Fruit fly (Drosophila melanogaster) whole organism, embryonic: ENCODE data around the gene IKKbeta.

Experiments used
- Adf1 ChIP-seq: fragments of 200-800 bp; sonication (Bioruptor generic); IDR thresholded peaks from 2 replicates; pipeline ENCODE4 v1.3.6; 2022; ENCODE audit warnings: missing biosample characterization, missing genetic modification characterization
- Aef1 ChIP-seq: fragments of 200-800 bp; sonication (Bioruptor generic); IDR thresholded peaks from 3 replicates; pipeline ENCODE4 v1.3.6; 2022; ENCODE audit warnings: missing biosample characterization, missing genetic modification characterization
- Atf-2 ChIP-seq: fragments of 200-800 bp; sonication (Bioruptor generic); optimal IDR thresholded peaks from 2 replicates; lab custom pipeline; 2016; ENCODE audit warnings: missing biosample characterization, missing genetic modification characterization
- Atf6 ChIP-seq: fragments of 200-800 bp; sonication (Bioruptor generic); IDR thresholded peaks from 2 replicates; pipeline ENCODE4 v1.3.6; 2022; ENCODE audit warnings: missing biosample characterization, missing genetic modification characterization
- Awh ChIP-seq: fragments of 200-800 bp; sonication (Bioruptor generic); IDR thresholded peaks from 2 replicates; pipeline ENCODE4, ENCODE4 v1.3.6; 2022; ENCODE audit warnings: missing biosample characterization, missing genetic modification characterization
- BEAF-32 ChIP-seq: fragments of 200-800 bp; sonication (Bioruptor generic); optimal IDR thresholded peaks from 3 replicates; lab custom pipeline; 2017; ENCODE audit warnings: missing biosample characterization, missing genetic modification characterization, mild to moderate bottlenecking, moderate library complexity, missing genetic modification reagents
- CG10274 ChIP-seq: fragments of 200-800 bp; sonication (Bioruptor generic); optimal IDR thresholded peaks from 3 replicates; lab custom pipeline; 2017; ENCODE audit warnings: missing biosample characterization, mild to moderate bottlenecking, missing genetic modification characterization
- CG10979 ChIP-seq: fragments of 200-800 bp; sonication (Bioruptor generic); optimal IDR thresholded peaks from 2 replicates; lab custom pipeline; 2018; ENCODE audit warnings: missing biosample characterization, mild to moderate bottlenecking, missing genetic modification characterization, moderate library complexity
- CG11085 ChIP-seq: fragments of 200-800 bp; sonication (Bioruptor generic); IDR thresholded peaks from 2 replicates; pipeline ENCODE4 v1.3.6; 2022; ENCODE audit warnings: missing biosample characterization, missing genetic modification characterization
- CG11093 ChIP-seq: fragments of 200-800 bp; sonication (Bioruptor generic); IDR thresholded peaks from 3 replicates; pipeline ENCODE4 v1.3.6; 2022; ENCODE audit warnings: missing biosample characterization, missing genetic modification characterization
- CG12155 ChIP-seq: fragments of 200-800 bp; sonication (Bioruptor generic); optimal IDR thresholded peaks from 3 replicates; lab custom pipeline; 2016; ENCODE audit warnings: missing biosample characterization, missing genetic modification characterization
- CG12391 ChIP-seq: fragments of 200-800 bp; sonication (Bioruptor generic); optimal IDR thresholded peaks from 3 replicates; lab custom pipeline; 2018; ENCODE audit warnings: missing biosample characterization, mild to moderate bottlenecking, missing genetic modification characterization, moderate library complexity
- CG12769 ChIP-seq: fragments of 200-800 bp; sonication (Bioruptor generic); optimal IDR thresholded peaks from 2 replicates; lab custom pipeline; 2019; ENCODE audit warnings: missing biosample characterization, mild to moderate bottlenecking, missing genetic modification characterization, moderate library complexity
- CG15479 ChIP-seq: fragments of 200-800 bp; sonication (Bioruptor generic); optimal IDR thresholded peaks from 3 replicates; lab custom pipeline; 2019; ENCODE audit warnings: missing biosample characterization, mild to moderate bottlenecking, missing genetic modification characterization, moderate library complexity
- CG17186 ChIP-seq: fragments of 200-800 bp; sonication (Bioruptor generic); optimal IDR thresholded peaks from 3 replicates; lab custom pipeline; 2017; ENCODE audit warnings: missing biosample characterization, missing genetic modification reagents, missing genetic modification characterization
- CG18262 ChIP-seq: fragments of 200-800 bp; optimal IDR thresholded peaks from 3 replicates; lab custom pipeline; 2019; ENCODE audit warnings: missing biosample characterization, mild to moderate bottlenecking, missing genetic modification characterization, moderate library complexity
- CG2120 ChIP-seq: fragments of 200-800 bp; sonication (Bioruptor generic); optimal IDR thresholded peaks from 3 replicates; lab custom pipeline; 2016; ENCODE audit warnings: missing biosample characterization, missing genetic modification characterization
- CG31441 ChIP-seq: fragments of 200-800 bp; sonication (Bioruptor generic); IDR thresholded peaks from 2 replicates; pipeline ENCODE4 v1.3.6; 2022; ENCODE audit warnings: missing biosample characterization, missing genetic modification characterization
- CG32532 ChIP-seq: fragments of 200-800 bp; sonication (Bioruptor generic); IDR thresholded peaks from 2 replicates; pipeline ENCODE4 v1.3.6; 2022; ENCODE audit warnings: missing biosample characterization, missing genetic modification characterization
- CG4617 ChIP-seq: fragments of 200-800 bp; sonication (Bioruptor generic); optimal IDR thresholded peaks from 3 replicates; lab custom pipeline; 2016; ENCODE audit warnings: missing biosample characterization, missing genetic modification characterization, borderline replicate concordance
- CG6254 ChIP-seq: fragments of 200-800 bp; sonication (Bioruptor generic); optimal IDR thresholded peaks from 3 replicates; lab custom pipeline; 2017; ENCODE audit warnings: mild to moderate bottlenecking, missing biosample characterization, missing genetic modification reagents, missing genetic modification characterization
- CG6683 ChIP-seq: fragments of 200-800 bp; sonication (Bioruptor generic); optimal IDR thresholded peaks from 2 replicates; lab custom pipeline; 2017; ENCODE audit warnings: missing biosample characterization, mild to moderate bottlenecking, missing genetic modification characterization, missing genetic modification reagents
- CG6689 ChIP-seq: fragments of 200-800 bp; sonication (Bioruptor generic); IDR thresholded peaks from 2 replicates; pipeline ENCODE4 v1.3.6; 2022; ENCODE audit warnings: missing biosample characterization, missing genetic modification characterization
- CG6854 ChIP-seq: fragments of 200-800 bp; sonication (Bioruptor generic); optimal IDR thresholded peaks from 3 replicates; lab custom pipeline; 2017; ENCODE audit warnings: missing biosample characterization, mild to moderate bottlenecking, missing genetic modification characterization
- CG7556 ChIP-seq: fragments of 200-800 bp; sonication (Bioruptor generic); optimal IDR thresholded peaks from 2 replicates; lab custom pipeline; 2017; ENCODE audit warnings: missing biosample characterization, mild to moderate bottlenecking, missing genetic modification characterization
- CG7987 ChIP-seq: fragments of 200-800 bp; sonication (Bioruptor generic); optimal IDR thresholded peaks from 2 replicates; lab custom pipeline; 2018; ENCODE audit warnings: missing biosample characterization, mild to moderate bottlenecking, missing genetic modification characterization, moderate library complexity
- CG9215 ChIP-seq: fragments of 200-800 bp; sonication (Bioruptor generic); IDR thresholded peaks from 2 replicates; pipeline ENCODE4 v1.3.6; 2022; ENCODE audit warnings: missing biosample characterization, missing genetic modification characterization
- CG9817 ChIP-seq: fragments of 200-800 bp; sonication (Bioruptor generic); optimal IDR thresholded peaks from 2 replicates; lab custom pipeline; 2018; ENCODE audit warnings: missing biosample characterization, mild to moderate bottlenecking, missing genetic modification characterization, moderate library complexity
- Dip3 ChIP-seq: fragments of 200-800 bp; sonication (Bioruptor generic); optimal IDR thresholded peaks from 3 replicates; lab custom pipeline; 2016; ENCODE audit warnings: missing biosample characterization, missing genetic modification characterization
- Doc3 ChIP-seq: fragments of 200-800 bp; sonication (Bioruptor generic); IDR thresholded peaks from 3 replicates; pipeline ENCODE4 v1.3.6; 2022; ENCODE audit warnings: missing biosample characterization, missing genetic modification characterization; ENCODE audit not compliant: partially characterized antibody
- Gsc ChIP-seq: fragments of 200-800 bp; sonication (Bioruptor generic); IDR thresholded peaks from 2 replicates; pipeline ENCODE4 v1.3.6; 2022; ENCODE audit warnings: missing biosample characterization, missing genetic modification characterization
- Gug ChIP-seq: fragments of 200-800 bp; sonication (Bioruptor generic); IDR thresholded peaks from 4 replicates; pipeline ENCODE4 v1.3.6; 2022; ENCODE audit warnings: missing biosample characterization, missing genetic modification characterization
- HLH54F ChIP-seq: fragments of 200-800 bp; sonication (Bioruptor generic); optimal IDR thresholded peaks from 3 replicates; lab custom pipeline; 2016; ENCODE audit warnings: missing biosample characterization, missing genetic modification characterization
- Hsf ChIP-seq: fragments of 200-800 bp; sonication (Bioruptor generic); optimal IDR thresholded peaks from 3 replicates; lab custom pipeline; 2016; ENCODE audit warnings: missing biosample characterization, missing genetic modification characterization
- Kr ChIP-seq: fragments of 200-800 bp; sonication (Bioruptor generic); optimal IDR thresholded peaks from 2 replicates; lab custom pipeline; 2017; ENCODE audit warnings: missing biosample characterization, mild to moderate bottlenecking, missing genetic modification characterization
- Opbp ChIP-seq: fragments of 200-800 bp; sonication (Bioruptor generic); IDR thresholded peaks from 3 replicates; pipeline ENCODE4 v1.3.6; 2022; ENCODE audit warnings: missing biosample characterization, missing genetic modification characterization; ENCODE audit not compliant: partially characterized antibody
- Trl ChIP-seq, 3 experiments: fragments of >200 bp in 2 of 3; fragments of 200-800 bp in 1 of 3; sonication (Bioruptor generic) in 1 of 3; optimal IDR thresholded peaks; 2 replicates in 1 of 3; 3 replicates in 2 of 3; lab custom pipeline; 2016 to 2017; ENCODE audit warnings: missing biosample characterization in 1 of 3, missing genetic modification characterization in 1 of 3
- cg ChIP-seq: fragments of 200-800 bp; sonication (Bioruptor generic); optimal IDR thresholded peaks from 3 replicates; lab custom pipeline; 2019; ENCODE audit warnings: missing biosample characterization, mild to moderate bottlenecking, missing genetic modification characterization, moderate library complexity
- chn ChIP-seq: fragments of 200-800 bp; sonication (Bioruptor generic); optimal IDR thresholded peaks from 2 replicates; lab custom pipeline; 2016; ENCODE audit warnings: missing biosample characterization, missing genetic modification characterization
- ci ChIP-seq: fragments of 200-800 bp; sonication (Bioruptor generic); IDR thresholded peaks from 3 replicates; pipeline ENCODE4 v1.3.6; 2022; ENCODE audit warnings: missing biosample characterization, missing genetic modification characterization
- esg ChIP-seq: fragments of 200-800 bp; sonication (Bioruptor generic); conservative IDR thresholded peaks from 2 replicates; pipeline ENCODE4 v1.3.6; 2022; ENCODE audit warnings: missing biosample characterization, missing genetic modification characterization
- exex ChIP-seq: fragments of 200-800 bp; sonication (Bioruptor generic); optimal IDR thresholded peaks from 4 replicates; lab custom pipeline; 2018; ENCODE audit warnings: missing biosample characterization, mild to moderate bottlenecking, missing genetic modification characterization, moderate library complexity
- gcm2 ChIP-seq: fragments of 200-800 bp; sonication (Bioruptor generic); optimal IDR thresholded peaks from 2 replicates; lab custom pipeline; 2016; ENCODE audit warnings: missing biosample characterization, missing genetic modification characterization
- lilli ChIP-seq: fragments of 200-800 bp; sonication (Bioruptor generic); optimal IDR thresholded peaks from 3 replicates; lab custom pipeline; 2016; ENCODE audit warnings: missing biosample characterization, missing genetic modification characterization
- nerfin-1 ChIP-seq: fragments of 200-800 bp; sonication (Bioruptor generic); optimal IDR thresholded peaks from 3 replicates; lab custom pipeline; 2019; ENCODE audit warnings: missing biosample characterization, mild to moderate bottlenecking, missing genetic modification characterization, moderate library complexity
- pb ChIP-seq: fragments of 200-800 bp; sonication (Bioruptor generic); optimal IDR thresholded peaks from 3 replicates; lab custom pipeline; 2016; ENCODE audit warnings: missing biosample characterization, missing genetic modification characterization
- schlank ChIP-seq: fragments of 200-800 bp; sonication (Bioruptor generic); optimal IDR thresholded peaks from 2 replicates; lab custom pipeline; 2018; ENCODE audit warnings: missing biosample characterization, mild to moderate bottlenecking, missing genetic modification characterization
- tio ChIP-seq: fragments of 200-800 bp; sonication (Bioruptor generic); optimal IDR thresholded peaks from 2 replicates; lab custom pipeline; 2017; ENCODE audit warnings: missing biosample characterization, missing genetic modification characterization, inconsistent platforms
- wor ChIP-seq: fragments of 200-800 bp; sonication (Bioruptor generic); IDR thresholded peaks from 2 replicates; pipeline ENCODE4 v1.3.6; 2022; ENCODE audit warnings: missing biosample characterization, missing genetic modification characterization
- zen2 ChIP-seq: fragments of 200-800 bp; sonication (Bioruptor generic); IDR thresholded peaks from 3 replicates; pipeline ENCODE4 v1.3.6; 2022; ENCODE audit warnings: missing biosample characterization, missing genetic modification characterization; ENCODE audit not compliant: partially characterized antibody

Gene IKKbeta

dm6 chr3R:16091910-16092627 is 42.8 kb upstream of the IKKbeta start (continued):
- TF ChIP-seq CG10274 (GFP tag; lab: Kevin White, UChicago), result no peak
- no peak for TF ChIP-seq CG10979
- TF ChIP-seq CG12391 (tag; lab: Kevin White, UChicago), result no peak
- no peak for TF ChIP-seq CG12155
- TF ChIP-seq HLH54F (GFP tag; lab: Kevin White, UChicago), result no peak
- TF ChIP-seq nerfin-1 (tag; lab: Kevin White, UChicago), result no peak
- TF ChIP-seq schlank (tag; lab: Kevin White, UChicago), result no peak
- no peak for TF ChIP-seq cg (GFP tag; lab: Kevin White, UChicago)
- TF ChIP-seq Kr, result no peak
- TF ChIP-seq CG6254, result peak; percentile 51
- TF ChIP-seq ci (GFP tag; lab: Robert Waterston, UW), result 0 out of 3 replicates have a peak, but pooled peaks have one; percentile 14
- TF ChIP-seq BEAF-32 (GFP tag; lab: Kevin White, UChicago), result no peak
- no peak for TF ChIP-seq exex (tag; lab: Kevin White, UChicago)
- no peak for TF ChIP-seq tio (GFP tag; lab: Kevin White, UChicago)
- no peak for TF ChIP-seq CG9215 (GFP tag; lab: Robert Waterston, UW)
- no peak for TF ChIP-seq CG12769 (tag; lab: Kevin White, UChicago)
- no peak for TF ChIP-seq gcm2 (GFP tag; lab: Kevin White, UChicago)
- no peak for TF ChIP-seq Gug (GFP tag; lab: Robert Waterston, UW)
- no peak for TF ChIP-seq CG7987 (GFP tag; lab: Kevin White, UChicago)
- TF ChIP-seq pb (GFP tag; lab: Kevin White, UChicago), result no peak
- TF ChIP-seq Adf1, result no peak
- no peak for TF ChIP-seq Aef1 (GFP tag; lab: Robert Waterston, UW)
- no peak for TF ChIP-seq CG6689
- TF ChIP-seq CG4617 (GFP tag; lab: Kevin White, UChicago), result no peak
- no peak for TF ChIP-seq CG6683 (GFP tag; lab: Kevin White, UChicago)
- no peak for TF ChIP-seq CG2120 (GFP tag; lab: Kevin White, UChicago)
- peak; percentile 63 for TF ChIP-seq Awh
- no peak for TF ChIP-seq zen2 (GFP tag; lab: Robert Waterston, UW)
- no peak for TF ChIP-seq CG15479 (GFP tag; lab: Kevin White, UChicago)
- no peak for TF ChIP-seq Gsc (GFP tag; lab: Robert Waterston, UW)
- no peak for TF ChIP-seq Atf-2 (GFP tag; lab: Kevin White, UChicago)
- TF ChIP-seq CG11085 (GFP tag; lab: Robert Waterston, UW), result no peak
- no peak for TF ChIP-seq lilli (GFP tag; lab: Kevin White, UChicago)
- TF ChIP-seq CG9817 (tag; lab: Kevin White, UChicago), result no peak
- no peak for TF ChIP-seq chn
- no peak for TF ChIP-seq esg
- no peak for TF ChIP-seq Doc3 (GFP tag; lab: Robert Waterston, UW)
- TF ChIP-seq CG31441 (GFP tag; lab: Robert Waterston, UW), result no peak
- TF ChIP-seq CG18262 (tag; lab: Kevin White, UChicago), result no peak
- no peak for TF ChIP-seq CG32532
- TF ChIP-seq Opbp (GFP tag; lab: Robert Waterston, UW), result no peak
- TF ChIP-seq Trl (optimal IDR thresholded peaks at IDR 0.05; lab: Kevin White, UChicago), result no peak
- no peak for TF ChIP-seq Trl (GFP tag; optimal IDR thresholded peaks at IDR 0.05; lab: Kevin White, UChicago)
- TF ChIP-seq CG17186 (GFP tag; lab: Kevin White, UChicago), result no peak
- no peak for TF ChIP-seq CG7556
- TF ChIP-seq CG6854, result no peak
- TF ChIP-seq CG11093 (GFP tag; lab: Robert Waterston, UW), result no peak
- no peak for TF ChIP-seq Hsf (GFP tag; lab: Kevin White, UChicago)
- TF ChIP-seq wor (GFP tag; lab: Robert Waterston, UW), result no peak
- no peak for TF ChIP-seq Dip3
- no peak for TF ChIP-seq Atf6
